Worm (Caenorhabditis elegans) whole organism, L3 larva: ENCODE measurements around the gene pax-3.
A peak's percentile ranks its signal among the peaks of the same experiment; 100 is the strongest.

ENCODE experiments used
- ZK546.5 ChIP-seq: sonication (generic microtip); optimal IDR thresholded peaks from 2 replicates; lab custom pipeline; 2017; ENCODE audit warnings: missing biosample characterization, missing genetic modification characterization
- aly-2 ChIP-seq: fragments of 150-350 bp; optimal IDR thresholded peaks from 2 replicates; lab custom pipeline; 2014; ENCODE audit warnings: missing biosample characterization, missing genetic modification characterization
- ama-1 ChIP-seq: fragments of 150-350 bp; optimal IDR thresholded peaks from 2 replicates; lab custom pipeline; 2018
- ceh-16 ChIP-seq: sonication (generic microtip); optimal IDR thresholded peaks from 2 replicates; lab custom pipeline; 2017; ENCODE audit warnings: missing biosample characterization, missing genetic modification characterization
- ceh-28 ChIP-seq: fragments of 150-350 bp; optimal IDR thresholded peaks from 2 replicates; lab custom pipeline; 2014; ENCODE audit warnings: missing biosample characterization, missing genetic modification reagents, missing genetic modification characterization
- ceh-82 ChIP-seq: fragments of 150-350 bp; optimal IDR thresholded peaks from 2 replicates; lab custom pipeline; 2014; ENCODE audit warnings: missing biosample characterization, missing genetic modification characterization
- ceh-9 ChIP-seq: sonication (generic microtip); optimal IDR thresholded peaks from 2 replicates; lab custom pipeline; 2018; ENCODE audit warnings: missing biosample characterization, missing genetic modification characterization
- egl-27 ChIP-seq: sonication (generic microtip); optimal IDR thresholded peaks from 4 replicates; lab custom pipeline; 2017; ENCODE audit warnings: missing biosample characterization, missing genetic modification reagents, missing genetic modification characterization
- elt-1 ChIP-seq: fragments of 150-350 bp; optimal IDR thresholded peaks from 2 replicates; lab custom pipeline; 2014; ENCODE audit warnings: missing biosample characterization, missing genetic modification characterization
- elt-2 ChIP-seq: sonication (generic microtip); optimal IDR thresholded peaks from 2 replicates; lab custom pipeline; 2016; ENCODE audit warnings: missing genetic modification reagents, mild to moderate bottlenecking, missing genetic modification characterization, missing compliant biosample characterization
- fos-1 ChIP-seq: fragments of 150-350 bp; optimal IDR thresholded peaks from 2 replicates; lab custom pipeline; 2014; ENCODE audit warnings: missing biosample characterization, missing genetic modification characterization
- jun-1 ChIP-seq: fragments of 150-350 bp; optimal IDR thresholded peaks from 2 replicates; lab custom pipeline; 2014; ENCODE audit warnings: missing biosample characterization, missing genetic modification reagents, missing genetic modification characterization
- lin-15B ChIP-seq: fragments of 150-350 bp; optimal IDR thresholded peaks from 2 replicates; lab custom pipeline; 2014; ENCODE audit warnings: missing biosample characterization, missing genetic modification characterization
- lin-39 ChIP-seq: fragments of 150-350 bp; optimal IDR thresholded peaks from 2 replicates; lab custom pipeline; 2018; ENCODE audit warnings: missing biosample characterization, missing genetic modification reagents, missing genetic modification characterization
- lsy-12 ChIP-seq: sonication (generic microtip); optimal IDR thresholded peaks from 2 replicates; lab custom pipeline; 2016; ENCODE audit warnings: mild to moderate bottlenecking, missing genetic modification characterization, missing compliant biosample characterization
- mml-1 ChIP-seq: fragments of 150-350 bp; sonication (generic microtip); optimal IDR thresholded peaks from 3 replicates; lab custom pipeline; 2014; ENCODE audit warnings: missing biosample characterization, missing genetic modification characterization
- nfya-1 ChIP-seq: sonication (generic microtip); optimal IDR thresholded peaks from 2 replicates; lab custom pipeline; 2017; ENCODE audit warnings: missing genetic modification characterization, mild to moderate bottlenecking, missing compliant biosample characterization, antibody characterized with exemption, moderate library complexity; ENCODE audit not compliant: insufficient read depth
- nhr-11 ChIP-seq: fragments of 150-350 bp; optimal IDR thresholded peaks from 2 replicates; lab custom pipeline; 2014; ENCODE audit warnings: missing biosample characterization, missing genetic modification characterization
- nhr-12 ChIP-seq: fragments of 150-350 bp; optimal IDR thresholded peaks from 2 replicates; lab custom pipeline; 2014; ENCODE audit warnings: missing biosample characterization, missing genetic modification characterization
- nhr-23 ChIP-seq: fragments of 150-350 bp; optimal IDR thresholded peaks from 2 replicates; lab custom pipeline; 2014; ENCODE audit warnings: missing biosample characterization, missing genetic modification reagents, missing genetic modification characterization
- nhr-237 ChIP-seq: fragments of 150-350 bp; optimal IDR thresholded peaks from 2 replicates; lab custom pipeline; 2014; ENCODE audit warnings: missing biosample characterization, missing genetic modification characterization
- nhr-28 ChIP-seq: fragments of 150-350 bp; optimal IDR thresholded peaks from 2 replicates; lab custom pipeline; 2014; ENCODE audit warnings: missing biosample characterization, missing genetic modification characterization
- nhr-43 ChIP-seq: sonication (generic microtip); optimal IDR thresholded peaks from 2 replicates; lab custom pipeline; 2016; ENCODE audit warnings: mild to moderate bottlenecking, missing genetic modification characterization, missing compliant biosample characterization; ENCODE audit not compliant: poor library complexity, severe bottlenecking
- nhr-67 ChIP-seq: fragments of 150-350 bp; optimal IDR thresholded peaks from 2 replicates; lab custom pipeline; 2014; ENCODE audit warnings: missing biosample characterization, missing genetic modification characterization
- nhr-77 ChIP-seq: fragments of 150-350 bp; optimal IDR thresholded peaks from 2 replicates; lab custom pipeline; 2014; ENCODE audit warnings: missing biosample characterization, missing genetic modification characterization
- pha-4 ChIP-seq: fragments of 150-350 bp; optimal IDR thresholded peaks from 2 replicates; lab custom pipeline; 2014; ENCODE audit warnings: missing biosample characterization, missing genetic modification reagents, missing genetic modification characterization
- pqm-1 ChIP-seq: fragments of 150-350 bp; optimal IDR thresholded peaks from 2 replicates; lab custom pipeline; 2017; ENCODE audit warnings: missing biosample characterization, missing genetic modification characterization, inconsistent platforms
- snpc-4 ChIP-seq: fragments of 150-350 bp; optimal IDR thresholded peaks from 2 replicates; lab custom pipeline; 2014; ENCODE audit warnings: missing biosample characterization, missing genetic modification characterization
- tbx-2 ChIP-seq: sonication (generic microtip); optimal IDR thresholded peaks from 2 replicates; lab custom pipeline; 2016; ENCODE audit warnings: mild to moderate bottlenecking, missing genetic modification characterization, missing compliant biosample characterization
- unc-39 ChIP-seq: sonication (generic microtip); optimal IDR thresholded peaks from 4 replicates; lab custom pipeline; 2017; ENCODE audit warnings: missing biosample characterization, missing genetic modification characterization
- unc-62 ChIP-seq: fragments of 150-350 bp; sonication (generic microtip); optimal IDR thresholded peaks from 4 replicates; lab custom pipeline; 2014; ENCODE audit warnings: missing biosample characterization, missing genetic modification reagents, missing genetic modification characterization
- ztf-11 ChIP-seq: fragments of 150-350 bp; optimal IDR thresholded peaks from 2 replicates; lab custom pipeline; 2014; ENCODE audit warnings: missing biosample characterization, missing genetic modification characterization
- ztf-4 ChIP-seq: fragments of 150-350 bp; optimal IDR thresholded peaks from 2 replicates; lab custom pipeline; 2014; ENCODE audit warnings: missing biosample characterization, missing genetic modification characterization

The pax-3 gene

ce11 chrII:10136771-10137170 is 9.6 kb upstream of the pax-3 start:
- TF ChIP-seq lin-15B (tag; lab: Kevin White, UChicago) = no peak
- TF ChIP-seq pha-4 (tag; lab: Kevin White, UChicago) = peak; percentile 22
- TF ChIP-seq, all 47 proteins: peak for 1

ce11 chrII:10137358-10137757 is 9.0 kb upstream of the pax-3 start, which contains the start of gene phg-1:
Gene phg-1, plus strand, starts transcription at chrII:10137658.
- TF ChIP-seq egl-27 (tag; lab: Kevin White, UChicago) (no peak), nhr-43 (tag; lab: Kevin White, UChicago) (no peak), lin-39 (no peak), elt-2 (tag; lab: Kevin White, UChicago) (no peak), ztf-11 (tag; lab: Kevin White, UChicago) (no peak), mml-1 (tag; lab: Kevin White, UChicago) (no peak), nhr-77 (no peak), lin-15B (tag; lab: Kevin White, UChicago) (no peak), nhr-67 (tag; lab: Kevin White, UChicago) (no peak), nhr-28 (tag; lab: Kevin White, UChicago) (no peak), ceh-9 (tag; lab: Kevin White, UChicago) (no peak)

ce11 chrII:10139177-10139640 is 7.2 kb upstream of the pax-3 start, which contains the start of gene asah-2:
Gene asah-2, plus strand, starts transcription at chrII:10139590.
- no peak for TF ChIP-seq lsy-12 (tag; lab: Kevin White, UChicago)
- peak; percentile 24 for TF ChIP-seq pha-4 (tag; lab: Kevin White, UChicago)
- TF ChIP-seq elt-2 (tag; lab: Kevin White, UChicago) = peak; percentile 81
- TF ChIP-seq ceh-82 (tag; lab: Kevin White, UChicago) = no peak
- TF ChIP-seq pqm-1 = peak; percentile 72
- TF ChIP-seq jun-1 (tag; lab: Kevin White, UChicago) = peak; percentile 61
- TF ChIP-seq, all 47 proteins: peak for 4

ce11 chrII:10144092-10144491 is 2.3 kb upstream of the pax-3 start, which contains the start of gene F27E5.3:
Gene F27E5.3, minus strand, starts transcription at chrII:10144192.
- TF ChIP-seq ceh-28 (tag; lab: Kevin White, UChicago) (no peak), nhr-28 (tag; lab: Kevin White, UChicago) (no peak), tbx-2 (tag; lab: Kevin White, UChicago) (no peak), ama-1 (no peak), jun-1 (tag; lab: Kevin White, UChicago) (no peak), aly-2 (tag; lab: Kevin White, UChicago) (no peak), ceh-9 (tag; lab: Kevin White, UChicago) (no peak), nhr-43 (tag; lab: Kevin White, UChicago) (no peak), unc-39 (no peak), lin-15B (tag; lab: Kevin White, UChicago) (no peak), pha-4 (tag; lab: Kevin White, UChicago) (no peak)

- no peak for TF ChIP-seq nfya-1 (tag; lab: Kevin White, UChicago)
- no peak for TF ChIP-seq lin-39
- TF ChIP-seq nhr-23 (tag; lab: Kevin White, UChicago) = no peak
- no peak for TF ChIP-seq elt-1 (tag; lab: Kevin White, UChicago)
- no peak for TF ChIP-seq nhr-11 (tag; lab: Kevin White, UChicago)
- TF ChIP-seq nhr-28 (tag; lab: Kevin White, UChicago) = no peak
- TF ChIP-seq jun-1 (tag; lab: Kevin White, UChicago) = no peak
- TF ChIP-seq elt-2 (tag; lab: Kevin White, UChicago) = no peak
- no peak for TF ChIP-seq unc-62
- TF ChIP-seq unc-39 = no peak
- no peak for TF ChIP-seq snpc-4 (tag; lab: Kevin White, UChicago)
- TF ChIP-seq fos-1 (tag; lab: Kevin White, UChicago) = no peak
- TF ChIP-seq ZK546.5 (tag; lab: Kevin White, UChicago) = no peak
- TF ChIP-seq ceh-16 = no peak
- TF ChIP-seq nhr-12 (tag; lab: Kevin White, UChicago) = no peak
- no peak for TF ChIP-seq nhr-237 (tag; lab: Kevin White, UChicago)
- TF ChIP-seq ztf-4 (tag; lab: Kevin White, UChicago) = no peak
Measured at ce11 chrII:10147502-10147901, 1.1 kb downstream of the pax-3 start.
